Worm (Caenorhabditis elegans): ENCODE results near the gene C45G7.13.

C45G7.13 gene

ce11 chrIV:2470114-2470513 lies 19.0 kb upstream of the C45G7.13 start, which contains the start of gene ilys-1:
Gene ilys-1, plus strand, starts transcription at chrIV:2470414.
- TF ChIP-seq ets-7 (tag; optimal IDR thresholded peaks at IDR 0.05) (no peak), sea-1 (GFP tag; conservative IDR thresholded peaks at IDR 0.05) (no peak), tbx-11 (GFP tag; IDR thresholded peaks at IDR 0.05) (no peak), B0310.2 (tag; optimal IDR thresholded peaks at IDR 0.05) (no peak), F13C5.2 (tag; optimal IDR thresholded peaks at IDR 0.05) (no peak), aly-1 (tag; optimal IDR thresholded peaks at IDR 0.05) (no peak), scrt-1 (GFP tag; IDR thresholded peaks at IDR 0.05) (no peak), hmbx-1 (tag; optimal IDR thresholded peaks at IDR 0.05) (no peak), flt-1 (GFP tag; IDR thresholded peaks at IDR 0.05) (no peak), hmg-4 (GFP tag; optimal IDR thresholded peaks at IDR 0.05) (no peak), ceh-13 (GFP tag; optimal IDR thresholded peaks at IDR 0.05) (no peak), tbx-37 (GFP tag; conservative IDR thresholded peaks at IDR 0.05) (no peak), hnd-1 (tag; optimal IDR thresholded peaks at IDR 0.05) (no peak)

ce11 chrIV:2467378-2467777 lies 16.2 kb upstream of the C45G7.13 start, which contains the start of gene ilys-2:
Gene ilys-2, plus strand, starts transcription at chrIV:2467678.
- no peak for TF ChIP-seq flt-1 (GFP tag; IDR thresholded peaks at IDR 0.05)
- TF ChIP-seq ceh-13 (GFP tag; optimal IDR thresholded peaks at IDR 0.05): no peak
- no peak for TF ChIP-seq tbx-37 (GFP tag; conservative IDR thresholded peaks at IDR 0.05)
- TF ChIP-seq F13C5.2 (tag; optimal IDR thresholded peaks at IDR 0.05): no peak
- TF ChIP-seq pes-1 (GFP tag; IDR thresholded peaks at IDR 0.05): no peak
- no peak for TF ChIP-seq sea-1 (GFP tag; conservative IDR thresholded peaks at IDR 0.05)
- TF ChIP-seq ceh-36 (tag; optimal IDR thresholded peaks at IDR 0.05): no peak
- TF ChIP-seq hmg-4 (GFP tag; optimal IDR thresholded peaks at IDR 0.05): no peak
- no peak for TF ChIP-seq hmbx-1 (tag; optimal IDR thresholded peaks at IDR 0.05)
- no peak for TF ChIP-seq ets-7 (tag; optimal IDR thresholded peaks at IDR 0.05)
- no peak for TF ChIP-seq ama-1 (optimal IDR thresholded peaks at IDR 0.05)
- TF ChIP-seq hnd-1 (tag; optimal IDR thresholded peaks at IDR 0.05): no peak
- no peak for TF ChIP-seq aly-1 (tag; optimal IDR thresholded peaks at IDR 0.05)
- TF ChIP-seq tbx-11 (GFP tag; IDR thresholded peaks at IDR 0.05): no peak
- no peak for TF ChIP-seq tra-4 (tag; optimal IDR thresholded peaks at IDR 0.05)
- no peak for TF ChIP-seq scrt-1 (GFP tag; IDR thresholded peaks at IDR 0.05)
- no peak for TF ChIP-seq B0310.2 (tag; optimal IDR thresholded peaks at IDR 0.05)

- TF ChIP-seq flt-1 (GFP tag; IDR thresholded peaks at IDR 0.05) (no peak), hnd-1 (tag; optimal IDR thresholded peaks at IDR 0.05) (no peak), hmbx-1 (tag; optimal IDR thresholded peaks at IDR 0.05) (no peak), B0310.2 (tag; optimal IDR thresholded peaks at IDR 0.05) (no peak), F13C5.2 (tag; optimal IDR thresholded peaks at IDR 0.05) (no peak), scrt-1 (GFP tag; IDR thresholded peaks at IDR 0.05) (no peak), pes-1 (GFP tag; IDR thresholded peaks at IDR 0.05) (no peak), ets-7 (tag; optimal IDR thresholded peaks at IDR 0.05) (no peak), sea-1 (GFP tag; conservative IDR thresholded peaks at IDR 0.05) (no peak), hmg-4 (GFP tag; optimal IDR thresholded peaks at IDR 0.05) (no peak), ceh-13 (GFP tag; optimal IDR thresholded peaks at IDR 0.05) (no peak), tbx-37 (GFP tag; conservative IDR thresholded peaks at IDR 0.05) (no peak), tbx-11 (GFP tag; IDR thresholded peaks at IDR 0.05) (no peak), aly-1 (tag; optimal IDR thresholded peaks at IDR 0.05) (no peak)
These were observed 15.1 kb upstream of the C45G7.13 start for ce11 chrIV:2466249-2466648.

ce11 chrIV:2464156-2464555 lies 13.0 kb upstream of the C45G7.13 start, which contains the start of gene ilys-3:
Gene ilys-3, plus strand, starts transcription at chrIV:2464456.
- no peak for TF ChIP-seq ceh-13 (GFP tag; optimal IDR thresholded peaks at IDR 0.05)
- no peak for TF ChIP-seq hnd-1 (tag; optimal IDR thresholded peaks at IDR 0.05)
- TF ChIP-seq pes-1 (GFP tag; IDR thresholded peaks at IDR 0.05): no peak
- TF ChIP-seq hmbx-1 (tag; optimal IDR thresholded peaks at IDR 0.05): no peak

ce11 chrIV:2463311-2463710 lies 12.2 kb upstream of the C45G7.13 start, which contains the start of gene cdh-10:
Gene cdh-10, minus strand, starts transcription at chrIV:2463369.
- TF ChIP-seq F13C5.2 (tag; optimal IDR thresholded peaks at IDR 0.05) (no peak), tbx-11 (GFP tag; IDR thresholded peaks at IDR 0.05) (no peak), flt-1 (GFP tag; IDR thresholded peaks at IDR 0.05) (no peak), tra-4 (tag; optimal IDR thresholded peaks at IDR 0.05) (no peak), hnd-1 (tag; optimal IDR thresholded peaks at IDR 0.05) (no peak), scrt-1 (GFP tag; IDR thresholded peaks at IDR 0.05) (no peak), pes-1 (GFP tag; IDR thresholded peaks at IDR 0.05) (no peak)

ce11 chrIV:2461396-2461795 lies 10.3 kb upstream of the C45G7.13 start:
- TF ChIP-seq hmg-4 (GFP tag; optimal IDR thresholded peaks at IDR 0.05): no peak
- TF ChIP-seq ets-7 (tag; optimal IDR thresholded peaks at IDR 0.05): no peak
- no peak for TF ChIP-seq hmbx-1 (tag; optimal IDR thresholded peaks at IDR 0.05)
- no peak for TF ChIP-seq tbx-11 (GFP tag; IDR thresholded peaks at IDR 0.05)
- TF ChIP-seq tbx-37 (GFP tag; conservative IDR thresholded peaks at IDR 0.05): no peak
- TF ChIP-seq B0310.2 (tag; optimal IDR thresholded peaks at IDR 0.05): no peak
- no peak for TF ChIP-seq ama-1 (optimal IDR thresholded peaks at IDR 0.05)
- no peak for TF ChIP-seq pes-1 (GFP tag; IDR thresholded peaks at IDR 0.05)
- TF ChIP-seq F13C5.2 (tag; optimal IDR thresholded peaks at IDR 0.05): no peak
- no peak for TF ChIP-seq sea-1 (GFP tag; conservative IDR thresholded peaks at IDR 0.05)
- no peak for TF ChIP-seq aly-1 (tag; optimal IDR thresholded peaks at IDR 0.05)
- TF ChIP-seq scrt-1 (GFP tag; IDR thresholded peaks at IDR 0.05): no peak
- no peak for TF ChIP-seq ceh-13 (GFP tag; optimal IDR thresholded peaks at IDR 0.05)
- TF ChIP-seq hnd-1 (tag; optimal IDR thresholded peaks at IDR 0.05): no peak
- TF ChIP-seq ceh-36 (tag; optimal IDR thresholded peaks at IDR 0.05): no peak
- TF ChIP-seq tra-4 (tag; optimal IDR thresholded peaks at IDR 0.05): no peak
- TF ChIP-seq flt-1 (GFP tag; IDR thresholded peaks at IDR 0.05): no peak

ce11 chrIV:2455128-2455527 lies 4.0 kb upstream of the C45G7.13 start:
- TF ChIP-seq ceh-36 (tag; optimal IDR thresholded peaks at IDR 0.05) (no peak), aly-1 (tag; optimal IDR thresholded peaks at IDR 0.05) (no peak), tbx-11 (GFP tag; IDR thresholded peaks at IDR 0.05) (no peak), B0310.2 (tag; optimal IDR thresholded peaks at IDR 0.05) (no peak), tbx-37 (GFP tag; conservative IDR thresholded peaks at IDR 0.05) (no peak), hmg-4 (GFP tag; optimal IDR thresholded peaks at IDR 0.05) (no peak), pes-1 (GFP tag; IDR thresholded peaks at IDR 0.05) (no peak), ets-7 (tag; optimal IDR thresholded peaks at IDR 0.05) (no peak), F13C5.2 (tag; optimal IDR thresholded peaks at IDR 0.05) (no peak), hnd-1 (tag; optimal IDR thresholded peaks at IDR 0.05) (no peak), scrt-1 (GFP tag; IDR thresholded peaks at IDR 0.05) (no peak), sea-1 (GFP tag; conservative IDR thresholded peaks at IDR 0.05) (no peak), ama-1 (optimal IDR thresholded peaks at IDR 0.05) (no peak), hmbx-1 (tag; optimal IDR thresholded peaks at IDR 0.05) (no peak), tra-4 (tag; optimal IDR thresholded peaks at IDR 0.05) (no peak)

Measured in whole organism, early embryonic.